ENCODE assay signal across 2 fruit fly cellular contexts in genomic region chr3R:13363347-13363994, dm6.
TF ChIP-seq lines count a peak whose summit lies in the region.

No protein-coding gene starts in this region.

- TF ChIP-seq CTCF in whole organism, embryonic (GFP tag; optimal IDR thresholded peaks at IDR 0.05; lab: Kevin White, UChicago) = no peak

TF ChIP-seq in whole organism, adult, 20 proteins besides CTCF, POLR2A, EP300 and RAD21:
- TF ChIP-seq cnc (optimal IDR thresholded peaks at IDR 0.05; lab: Kevin White, UChicago) (peak in 1 of 2 experiments; percentile 52), CG14711 (tag; optimal IDR thresholded peaks at IDR 0.05; lab: Kevin White, UChicago) (no peak), pad (GFP tag; optimal IDR thresholded peaks at IDR 0.05; lab: Kevin White, UChicago) (peak; percentile 80), kay (GFP tag; lab: Kevin White, UChicago; ENCODE audit: borderline replicate concordance) (peak; percentile 89)
TF ChIP-seq in whole organism, adult: peak in this region for 3.

TF ChIP-seq in whole organism, embryonic, 481 proteins besides CTCF, POLR2A, EP300 and RAD21:
- TF ChIP-seq gcm (GFP tag; optimal IDR thresholded peaks at IDR 0.05; lab: Kevin White, UChicago) (no peak), CrebB (tag; optimal IDR thresholded peaks at IDR 0.05; lab: Kevin White, UChicago) (no peak), CG7357 (GFP tag; IDR thresholded peaks at IDR 0.05; lab: Robert Waterston, UW) (no peak), Jarid2 (GFP tag; optimal IDR thresholded peaks at IDR 0.05; lab: Kevin White, UChicago) (no peak), CG4404 (GFP tag; IDR thresholded peaks at IDR 0.05; lab: Robert Waterston, UW) (no peak), pho (GFP tag; optimal IDR thresholded peaks at IDR 0.05; lab: Kevin White, UChicago) (no peak), toy (GFP tag; IDR thresholded peaks at IDR 0.05; lab: Robert Waterston, UW) (no peak), CG7839 (tag; optimal IDR thresholded peaks at IDR 0.05; lab: Kevin White, UChicago) (no peak), HHEX (GFP tag; optimal IDR thresholded peaks at IDR 0.05; lab: Kevin White, UChicago) (no peak), insv (GFP tag; optimal IDR thresholded peaks at IDR 0.05; lab: Kevin White, UChicago) (no peak), HLH4C (GFP tag; IDR thresholded peaks at IDR 0.05; lab: Robert Waterston, UW; ENCODE audit: partially characterized antibody) (0 out of 3 replicates have a peak, but pooled peaks have one; percentile 44), Bdp1 (GFP tag; optimal IDR thresholded peaks at IDR 0.05; lab: Kevin White, UChicago) (peak; percentile 96), CG12391 (tag; optimal IDR thresholded peaks at IDR 0.05; lab: Kevin White, UChicago) (no peak), CG13296 (GFP tag; optimal IDR thresholded peaks at IDR 0.05; lab: Kevin White, UChicago) (no peak), CG18011 (GFP tag; optimal IDR thresholded peaks at IDR 0.05; lab: Kevin White, UChicago) (no peak), Med (GFP tag; lab: Kevin White, UChicago) (peak; percentile 23), eve (GFP tag; optimal IDR thresholded peaks at IDR 0.05; lab: Kevin White, UChicago) (peak in 1 of 2 experiments; percentile 80), gsb (GFP tag; IDR thresholded peaks at IDR 0.05; lab: Robert Waterston, UW) (no peak)

Comparison
In these comparisons a context has a peak if more than half of its experiments do, and no peak if none do; other contexts are left out.
1. Of the 1 proteins assayed by ChIP-seq in both whole organism, embryonic and whole organism, adult: peak only in whole organism, embryonic: none; only in whole organism, adult: kay; in both: none; in neither: 0.